Fruit fly (Drosophila melanogaster) whole organism, embryonic: Measurements from ENCODE around the gene TfAP-2.

Source experiments
- Abd-B ChIP-seq: fragments of 200-800 bp; sonication (Bioruptor generic); optimal IDR thresholded peaks from 2 replicates; lab custom pipeline; 2018; ENCODE audit warnings: missing biosample characterization, mild to moderate bottlenecking, missing genetic modification characterization, moderate library complexity
- Antp ChIP-seq: fragments of 200-800 bp; sonication (Bioruptor generic); optimal IDR thresholded peaks from 3 replicates; lab custom pipeline; 2016; ENCODE audit warnings: missing biosample characterization, missing genetic modification characterization
- CG11560 ChIP-seq: fragments of 200-800 bp; sonication (Bioruptor generic); IDR thresholded peaks from 3 replicates; pipeline ENCODE4 v1.3.6; 2022; ENCODE audit warnings: missing biosample characterization, missing genetic modification characterization
- CG12236 ChIP-seq: fragments of 200-800 bp; sonication (Bioruptor generic); optimal IDR thresholded peaks from 2 replicates; lab custom pipeline; 2016; ENCODE audit warnings: missing biosample characterization, missing genetic modification characterization
- CG12659 ChIP-seq: fragments of 200-800 bp; sonication (Bioruptor generic); optimal IDR thresholded peaks from 3 replicates; lab custom pipeline; 2017; ENCODE audit warnings: mild to moderate bottlenecking, missing biosample characterization, missing genetic modification reagents, missing genetic modification characterization
- CG18764 ChIP-seq: fragments of 200-800 bp; sonication (Bioruptor generic); optimal IDR thresholded peaks from 3 replicates; lab custom pipeline; 2016; ENCODE audit warnings: missing biosample characterization, missing genetic modification characterization
- CG2116 ChIP-seq: fragments of 200-800 bp; sonication (Bioruptor generic); optimal IDR thresholded peaks from 3 replicates; lab custom pipeline; 2018; ENCODE audit warnings: missing biosample characterization, mild to moderate bottlenecking, missing genetic modification characterization
- CG2678 ChIP-seq: fragments of 200-800 bp; sonication (Bioruptor generic); optimal IDR thresholded peaks from 3 replicates; lab custom pipeline; 2019; ENCODE audit warnings: missing biosample characterization, mild to moderate bottlenecking, missing genetic modification characterization, moderate library complexity
- CG8290 ChIP-seq, 3 experiments: fragments of 200-800 bp; sonication (Bioruptor generic); optimal IDR thresholded peaks; 2 replicates each; lab custom pipeline; 2016 to 2019; ENCODE audit warnings: missing biosample characterization in 3 of 3, missing genetic modification characterization in 3 of 3, mild to moderate bottlenecking in 2 of 3, moderate library complexity in 1 of 3
- Dip2 ChIP-seq: fragments of 200-800 bp; sonication (Bioruptor generic); IDR thresholded peaks from 2 replicates; pipeline ENCODE4 v1.3.6; 2022; ENCODE audit warnings: missing biosample characterization, missing genetic modification characterization
- Dref ChIP-seq: fragments of 200-800 bp; sonication (Bioruptor generic); IDR thresholded peaks from 2 replicates; pipeline ENCODE4 v1.3.6; 2022; ENCODE audit warnings: missing biosample characterization, missing genetic modification characterization
- ERR ChIP-seq: fragments of 200-800 bp; sonication (Bioruptor generic); optimal IDR thresholded peaks from 2 replicates; lab custom pipeline; 2016; ENCODE audit warnings: missing biosample characterization, missing genetic modification characterization
- NK7.1 ChIP-seq: fragments of 200-800 bp; sonication (Bioruptor generic); optimal IDR thresholded peaks from 3 replicates; lab custom pipeline; 2016; ENCODE audit warnings: missing biosample characterization, missing genetic modification characterization
- Rx ChIP-seq: fragments of 200-800 bp; sonication (Bioruptor generic); IDR thresholded peaks from 2 replicates; pipeline ENCODE4 v1.3.6; 2022; ENCODE audit warnings: missing biosample characterization, missing genetic modification characterization
- ash1 ChIP-seq: fragments of 200-800 bp; sonication (Bioruptor generic); optimal IDR thresholded peaks from 2 replicates; lab custom pipeline; 2018; ENCODE audit warnings: missing biosample characterization, mild to moderate bottlenecking, missing genetic modification characterization
- bab2 ChIP-seq: fragments of 200-800 bp; sonication (Bioruptor generic); optimal IDR thresholded peaks from 2 replicates; lab custom pipeline; 2016; ENCODE audit warnings: missing biosample characterization, missing genetic modification characterization
- bowl ChIP-seq: fragments of 200-800 bp; sonication (Bioruptor generic); IDR thresholded peaks from 2 replicates; pipeline ENCODE4 v1.3.6; 2022; ENCODE audit warnings: missing biosample characterization, missing genetic modification characterization
- cg ChIP-seq: fragments of 200-800 bp; sonication (Bioruptor generic); optimal IDR thresholded peaks from 3 replicates; lab custom pipeline; 2019; ENCODE audit warnings: missing biosample characterization, mild to moderate bottlenecking, missing genetic modification characterization, moderate library complexity
- chif ChIP-seq, 2 experiments: fragments of 200-800 bp; sonication (Bioruptor generic); optimal IDR thresholded peaks; 3 replicates each; lab custom pipeline; 2016; ENCODE audit warnings: missing biosample characterization in 2 of 2, missing genetic modification characterization in 2 of 2
- corto ChIP-seq: fragments of 200-800 bp; sonication (Bioruptor generic); optimal IDR thresholded peaks from 2 replicates; lab custom pipeline; 2016; ENCODE audit warnings: missing biosample characterization, mild to moderate bottlenecking, missing genetic modification characterization, moderate library complexity
- disco-r ChIP-seq: fragments of 200-800 bp; sonication (Bioruptor generic); optimal IDR thresholded peaks from 2 replicates; lab custom pipeline; 2016; ENCODE audit warnings: missing biosample characterization, missing genetic modification characterization
- dpn ChIP-seq, 2 experiments: fragments of 200-800 bp; sonication (Bioruptor generic); optimal IDR thresholded peaks; 3 replicates each; lab custom pipeline; 2016; ENCODE audit warnings: missing biosample characterization in 2 of 2, missing genetic modification characterization in 2 of 2
- insv ChIP-seq, 2 experiments: fragments of 200-800 bp; sonication (Bioruptor generic); optimal IDR thresholded peaks; 3 replicates each; lab custom pipeline; 2016 to 2018; ENCODE audit warnings: missing biosample characterization in 2 of 2, missing genetic modification characterization in 2 of 2
- lab ChIP-seq: fragments of 200-800 bp; sonication (Bioruptor generic); optimal IDR thresholded peaks from 3 replicates; lab custom pipeline; 2017; ENCODE audit warnings: missing biosample characterization, missing genetic modification characterization, mild to moderate bottlenecking, moderate library complexity, missing genetic modification reagents
- nom ChIP-seq: fragments of 200-800 bp; sonication (Bioruptor generic); optimal IDR thresholded peaks from 2 replicates; lab custom pipeline; 2017; ENCODE audit warnings: missing biosample characterization, missing genetic modification characterization, mild to moderate bottlenecking, moderate library complexity, missing genetic modification reagents
- ranshi ChIP-seq: fragments of 200-800 bp; sonication (Bioruptor generic); IDR thresholded peaks from 2 replicates; pipeline ENCODE4 v1.3.6; 2022; ENCODE audit warnings: missing biosample characterization, missing genetic modification characterization
- vvl ChIP-seq: fragments of 200-800 bp; sonication (Bioruptor generic); IDR thresholded peaks from 2 replicates; pipeline ENCODE4 v1.3.6; 2022; ENCODE audit warnings: missing biosample characterization, missing genetic modification characterization

TfAP-2 gene

dm6 chr3L:21652768-21653167 lies 66.1 kb downstream of the TfAP-2 start (continued):
- TF ChIP-seq Dip2 (GFP tag; lab: Robert Waterston, UW) (peak; percentile 91), insv (GFP tag; optimal IDR thresholded peaks at IDR 0.05; lab: Kevin White, UChicago) (peak in 1 of 2 experiments; percentile 84), corto (GFP tag; lab: Kevin White, UChicago) (no peak), bowl (GFP tag; lab: Robert Waterston, UW) (no peak), NK7.1 (GFP tag; lab: Kevin White, UChicago) (peak; percentile 34), ash1 (GFP tag; lab: Kevin White, UChicago) (no peak), CG2678 (tag; lab: Kevin White, UChicago) (peak; percentile 56), Dref (GFP tag; lab: Robert Waterston, UW) (no peak), ERR (GFP tag; lab: Kevin White, UChicago) (peak; percentile 21), Rx (0 out of 2 replicates have a peak, but pooled peaks have one; percentile 12), chif (GFP tag; optimal IDR thresholded peaks at IDR 0.05; lab: Kevin White, UChicago) (peak; percentile 54 to 91), lab (GFP tag; lab: Kevin White, UChicago) (peak; percentile 34), CG12236 (GFP tag; lab: Kevin White, UChicago) (no peak), CG12659 (GFP tag; lab: Kevin White, UChicago) (peak; percentile 66), CG18764 (peak; percentile 62), disco-r (GFP tag; lab: Kevin White, UChicago) (peak; percentile 55), dpn (GFP tag; optimal IDR thresholded peaks at IDR 0.05; lab: Kevin White, UChicago) (peak; percentile 77 to 82), ranshi (GFP tag; lab: Robert Waterston, UW) (peak; percentile 65), Abd-B (GFP tag; lab: Kevin White, UChicago) (peak; percentile 63), Antp (peak; percentile 75), CG2116 (GFP tag; lab: Kevin White, UChicago) (no peak), vvl (GFP tag; lab: Robert Waterston, UW) (peak; percentile 74), cg (no peak), bab2 (GFP tag; lab: Kevin White, UChicago) (peak; percentile 74), nom (no peak), CG8290 (GFP tag; optimal IDR thresholded peaks at IDR 0.05; lab: Kevin White, UChicago) (peak; percentile 65), CG8290 (tag; optimal IDR thresholded peaks at IDR 0.05; lab: Kevin White, UChicago) (peak; percentile 12 to 84), CG11560 (tag; lab: Robert Waterston, UW) (no peak)
